Fruit fly (Drosophila melanogaster) whole organism, embryonic: ENCODE measurements around the gene dlp.

ENCODE experiments used
- Atf-2 ChIP-seq: fragments of 200-800 bp; sonication (Bioruptor generic); optimal IDR thresholded peaks from 2 replicates; lab custom pipeline; 2016; ENCODE audit warnings: missing biosample characterization, missing genetic modification characterization
- Atf6 ChIP-seq: fragments of 200-800 bp; sonication (Bioruptor generic); IDR thresholded peaks from 2 replicates; pipeline ENCODE4 v1.3.6; 2022; ENCODE audit warnings: missing biosample characterization, missing genetic modification characterization
- Bgb ChIP-seq: fragments of 200-800 bp; sonication (Bioruptor generic); IDR thresholded peaks from 2 replicates; pipeline ENCODE4 v1.3.6; 2022; ENCODE audit warnings: missing biosample characterization, missing genetic modification characterization; ENCODE audit not compliant: partially characterized antibody
- CG10209 ChIP-seq: fragments of 200-800 bp; sonication (Bioruptor generic); optimal IDR thresholded peaks from 3 replicates; lab custom pipeline; 2017; ENCODE audit warnings: missing biosample characterization, mild to moderate bottlenecking, missing genetic modification characterization, missing genetic modification reagents
- CG1024 ChIP-seq: fragments of 200-800 bp; sonication (Bioruptor generic); IDR thresholded peaks from 2 replicates; pipeline ENCODE4 v1.3.6; 2022; ENCODE audit warnings: missing biosample characterization, missing genetic modification characterization
- CG13424 ChIP-seq: fragments of 200-800 bp; sonication (Bioruptor generic); optimal IDR thresholded peaks from 2 replicates; lab custom pipeline; 2019; ENCODE audit warnings: missing biosample characterization, mild to moderate bottlenecking, missing genetic modification characterization, moderate library complexity
- CG15011 ChIP-seq: fragments of 200-800 bp; sonication (Bioruptor generic); optimal IDR thresholded peaks from 3 replicates; lab custom pipeline; 2018; ENCODE audit warnings: missing biosample characterization, mild to moderate bottlenecking, missing genetic modification characterization
- CG1602 ChIP-seq: fragments of 200-800 bp; sonication (Bioruptor generic); optimal IDR thresholded peaks from 3 replicates; lab custom pipeline; 2016; ENCODE audit warnings: missing biosample characterization, missing genetic modification characterization
- CG1603 ChIP-seq: fragments of 200-800 bp; sonication (Bioruptor generic); optimal IDR thresholded peaks from 2 replicates; lab custom pipeline; 2019; ENCODE audit warnings: missing biosample characterization, mild to moderate bottlenecking, missing genetic modification characterization, moderate library complexity
- CG16813 ChIP-seq: fragments of 200-800 bp; sonication (Bioruptor generic); IDR thresholded peaks from 3 replicates; pipeline ENCODE4 v1.3.6; 2022; ENCODE audit warnings: missing biosample characterization, missing genetic modification characterization; ENCODE audit not compliant: partially characterized antibody
- CG17568 ChIP-seq: fragments of 200-800 bp; sonication (Bioruptor generic); optimal IDR thresholded peaks from 2 replicates; lab custom pipeline; 2018; ENCODE audit warnings: missing biosample characterization, mild to moderate bottlenecking, missing genetic modification characterization, moderate library complexity
- CG17912 ChIP-seq: fragments of 200-800 bp; sonication (Bioruptor generic); optimal IDR thresholded peaks from 2 replicates; lab custom pipeline; 2018; ENCODE audit warnings: missing biosample characterization, mild to moderate bottlenecking, missing genetic modification characterization
- CG1832 ChIP-seq: fragments of 200-800 bp; sonication (Bioruptor generic); optimal IDR thresholded peaks from 2 replicates; lab custom pipeline; 2017; ENCODE audit warnings: missing biosample characterization, mild to moderate bottlenecking, missing genetic modification characterization, inconsistent platforms
- CG3847 ChIP-seq: fragments of 200-800 bp; sonication (Bioruptor generic); IDR thresholded peaks from 2 replicates; pipeline ENCODE4 v1.3.6; 2022; ENCODE audit warnings: missing biosample characterization, missing genetic modification characterization
- CG4404 ChIP-seq: fragments of 200-800 bp; sonication (Bioruptor generic); IDR thresholded peaks from 2 replicates; pipeline ENCODE4 v1.3.6; 2022; ENCODE audit warnings: missing biosample characterization, missing genetic modification characterization
- CG4707 ChIP-seq: fragments of 200-800 bp; sonication (Bioruptor generic); optimal IDR thresholded peaks from 2 replicates; lab custom pipeline; 2018; ENCODE audit warnings: missing biosample characterization, mild to moderate bottlenecking, missing genetic modification characterization, moderate library complexity
- CG4730 ChIP-seq: fragments of 200-800 bp; sonication (Bioruptor generic); IDR thresholded peaks from 2 replicates; pipeline ENCODE4 v1.3.6; 2022; ENCODE audit warnings: missing biosample characterization, missing genetic modification characterization
- CG4820 ChIP-seq: fragments of 200-800 bp; sonication (Bioruptor generic); optimal IDR thresholded peaks from 3 replicates; lab custom pipeline; 2016; ENCODE audit warnings: missing biosample characterization, missing genetic modification characterization
- CG5180 ChIP-seq: fragments of 200-800 bp; sonication (Bioruptor generic); optimal IDR thresholded peaks from 3 replicates; lab custom pipeline; 2017; ENCODE audit warnings: missing biosample characterization, missing genetic modification characterization, mild to moderate bottlenecking, moderate library complexity, missing genetic modification reagents
- CG6791 ChIP-seq: fragments of 200-800 bp; sonication (Bioruptor generic); IDR thresholded peaks from 3 replicates; pipeline ENCODE4 v1.3.6; 2022; ENCODE audit warnings: missing biosample characterization, missing genetic modification characterization; ENCODE audit not compliant: partially characterized antibody
- CG7556 ChIP-seq: fragments of 200-800 bp; sonication (Bioruptor generic); optimal IDR thresholded peaks from 2 replicates; lab custom pipeline; 2017; ENCODE audit warnings: missing biosample characterization, mild to moderate bottlenecking, missing genetic modification characterization
- CG9817 ChIP-seq: fragments of 200-800 bp; sonication (Bioruptor generic); optimal IDR thresholded peaks from 2 replicates; lab custom pipeline; 2018; ENCODE audit warnings: missing biosample characterization, mild to moderate bottlenecking, missing genetic modification characterization, moderate library complexity
- CG9876 ChIP-seq: fragments of 200-800 bp; sonication (Bioruptor generic); optimal IDR thresholded peaks from 2 replicates; lab custom pipeline; 2016; ENCODE audit warnings: missing biosample characterization, missing genetic modification characterization
- CoRest ChIP-seq: fragments of 200-800 bp; sonication (Bioruptor generic); optimal IDR thresholded peaks from 3 replicates; lab custom pipeline; 2018; ENCODE audit warnings: missing biosample characterization, mild to moderate bottlenecking, missing genetic modification characterization, moderate library complexity
- D19B ChIP-seq: fragments of 200-800 bp; sonication (Bioruptor generic); optimal IDR thresholded peaks from 2 replicates; lab custom pipeline; 2017; ENCODE audit warnings: missing biosample characterization, mild to moderate bottlenecking, missing genetic modification characterization
- Eip74EF ChIP-seq, 2 experiments: fragments of 200-800 bp in 1 of 2; fragments of >200 bp in 1 of 2; sonication (Bioruptor generic) in 1 of 2; optimal IDR thresholded peaks; 2 replicates each; lab custom pipeline; 2017 to 2019; ENCODE audit warnings: missing biosample characterization in 2 of 2, missing genetic modification characterization in 2 of 2, mild to moderate bottlenecking in 1 of 2, moderate library complexity in 1 of 2
- HmgZ ChIP-seq: fragments of 200-800 bp; sonication (Bioruptor generic); optimal IDR thresholded peaks from 2 replicates; lab custom pipeline; 2018; ENCODE audit warnings: missing biosample characterization, mild to moderate bottlenecking, missing genetic modification characterization
- Jarid2 ChIP-seq: fragments of 200-800 bp; sonication (Bioruptor generic); optimal IDR thresholded peaks from 3 replicates; lab custom pipeline; 2017; ENCODE audit warnings: mild to moderate bottlenecking, missing biosample characterization, missing genetic modification reagents, missing genetic modification characterization
- MTF-1 ChIP-seq: fragments of 200-800 bp; sonication (Bioruptor generic); optimal IDR thresholded peaks from 2 replicates; lab custom pipeline; 2018; ENCODE audit warnings: missing biosample characterization, mild to moderate bottlenecking, missing genetic modification characterization, borderline replicate concordance
- Opbp ChIP-seq: fragments of 200-800 bp; sonication (Bioruptor generic); IDR thresholded peaks from 3 replicates; pipeline ENCODE4 v1.3.6; 2022; ENCODE audit warnings: missing biosample characterization, missing genetic modification characterization; ENCODE audit not compliant: partially characterized antibody
- Sry-δ ChIP-seq: fragments of 200-800 bp; sonication (Bioruptor generic); optimal IDR thresholded peaks from 2 replicates; lab custom pipeline; 2016; ENCODE audit warnings: missing biosample characterization, missing genetic modification characterization
- TFAM ChIP-seq: fragments of 200-800 bp; sonication (Bioruptor generic); optimal IDR thresholded peaks from 2 replicates; lab custom pipeline; 2017; ENCODE audit warnings: missing biosample characterization, missing genetic modification characterization, inconsistent platforms
- az2 ChIP-seq: fragments of 200-800 bp; sonication (Bioruptor generic); optimal IDR thresholded peaks from 3 replicates; lab custom pipeline; 2016; ENCODE audit warnings: missing biosample characterization, missing genetic modification characterization
- bbx ChIP-seq: fragments of 200-800 bp; sonication (Bioruptor generic); IDR thresholded peaks from 2 replicates; pipeline ENCODE4 v1.3.6; 2022; ENCODE audit warnings: missing biosample characterization, missing genetic modification characterization; ENCODE audit not compliant: partially characterized antibody
- cato ChIP-seq: fragments of 200-800 bp; sonication (Bioruptor generic); optimal IDR thresholded peaks from 2 replicates; lab custom pipeline; 2016; ENCODE audit warnings: missing biosample characterization, missing genetic modification characterization, borderline replicate concordance
- corto ChIP-seq: fragments of 200-800 bp; sonication (Bioruptor generic); optimal IDR thresholded peaks from 2 replicates; lab custom pipeline; 2016; ENCODE audit warnings: missing biosample characterization, mild to moderate bottlenecking, missing genetic modification characterization, moderate library complexity
- gem ChIP-seq: fragments of 200-800 bp; sonication (Bioruptor generic); optimal IDR thresholded peaks from 2 replicates; lab custom pipeline; 2019; ENCODE audit warnings: missing biosample characterization, mild to moderate bottlenecking, missing genetic modification characterization, moderate library complexity
- gfzf ChIP-seq: fragments of 200-800 bp; sonication (Bioruptor generic); optimal IDR thresholded peaks from 2 replicates; lab custom pipeline; 2016; ENCODE audit warnings: missing biosample characterization, mild to moderate bottlenecking, missing genetic modification characterization, moderate library complexity
- inv ChIP-seq: fragments of 200-800 bp; sonication (Bioruptor generic); IDR thresholded peaks from 2 replicates; pipeline ENCODE4 v1.3.6; 2022; ENCODE audit warnings: missing biosample characterization, missing genetic modification characterization; ENCODE audit not compliant: partially characterized antibody
- lilli ChIP-seq: fragments of 200-800 bp; sonication (Bioruptor generic); optimal IDR thresholded peaks from 3 replicates; lab custom pipeline; 2016; ENCODE audit warnings: missing biosample characterization, missing genetic modification characterization
- mirr ChIP-seq: fragments of 200-800 bp; sonication (Bioruptor generic); optimal IDR thresholded peaks from 3 replicates; lab custom pipeline; 2018; ENCODE audit warnings: missing biosample characterization, mild to moderate bottlenecking, missing genetic modification characterization
- odd ChIP-seq: fragments of 200-800 bp; sonication (Bioruptor generic); optimal IDR thresholded peaks from 2 replicates; lab custom pipeline; 2017; ENCODE audit warnings: missing biosample characterization, mild to moderate bottlenecking, missing genetic modification characterization
- phol ChIP-seq: fragments of 200-800 bp; sonication (Bioruptor generic); optimal IDR thresholded peaks from 3 replicates; lab custom pipeline; 2018; ENCODE audit warnings: missing biosample characterization, mild to moderate bottlenecking, missing genetic modification characterization, moderate library complexity
- psq ChIP-seq: fragments of 200-800 bp; sonication (Bioruptor generic); optimal IDR thresholded peaks from 2 replicates; lab custom pipeline; 2017; ENCODE audit warnings: missing biosample characterization, missing genetic modification characterization
- pum ChIP-seq: fragments of 200-800 bp; sonication (Bioruptor generic); optimal IDR thresholded peaks from 2 replicates; lab custom pipeline; 2016; ENCODE audit warnings: missing biosample characterization, missing genetic modification characterization
- ranshi ChIP-seq: fragments of 200-800 bp; sonication (Bioruptor generic); IDR thresholded peaks from 2 replicates; pipeline ENCODE4 v1.3.6; 2022; ENCODE audit warnings: missing biosample characterization, missing genetic modification characterization
- sens-2 ChIP-seq: fragments of 200-800 bp; sonication (Bioruptor generic); IDR thresholded peaks from 2 replicates; pipeline ENCODE4 v1.3.6; 2022; ENCODE audit warnings: missing biosample characterization, missing genetic modification characterization
- sima ChIP-seq: fragments of 200-800 bp; sonication (Bioruptor generic); optimal IDR thresholded peaks from 2 replicates; lab custom pipeline; 2016; ENCODE audit warnings: missing biosample characterization, missing genetic modification characterization
- toy ChIP-seq: fragments of 200-800 bp; sonication (Bioruptor generic); IDR thresholded peaks from 2 replicates; pipeline ENCODE4 v1.3.6; 2022; ENCODE audit warnings: missing biosample characterization, missing genetic modification characterization
- zen2 ChIP-seq: fragments of 200-800 bp; sonication (Bioruptor generic); IDR thresholded peaks from 3 replicates; pipeline ENCODE4 v1.3.6; 2022; ENCODE audit warnings: missing biosample characterization, missing genetic modification characterization; ENCODE audit not compliant: partially characterized antibody

dlp gene

DNA sequence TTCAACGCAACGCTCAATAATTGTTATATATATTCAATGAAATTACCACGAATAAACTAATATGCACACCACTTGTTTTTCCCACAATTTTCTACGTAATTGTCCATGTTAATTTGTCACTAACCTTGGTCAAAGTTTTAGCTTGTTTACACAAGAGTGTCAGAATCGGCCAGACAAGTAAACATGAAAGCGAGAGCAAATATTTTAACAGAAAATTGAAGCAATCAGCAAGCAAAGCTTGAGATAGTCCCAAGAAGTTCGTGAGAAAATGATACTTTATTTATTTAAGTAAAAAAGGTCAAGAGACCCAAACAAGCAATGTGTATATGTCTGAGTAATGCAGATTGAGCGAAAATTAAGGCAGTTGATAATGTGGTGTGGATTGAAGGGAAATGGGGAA, 75.7 kb downstream of the dlp start:
- TF ChIP-seq mirr (GFP tag; lab: Kevin White, UChicago) (peak; percentile 65), CG5180 (GFP tag; lab: Kevin White, UChicago) (no peak), CG9817 (tag; lab: Kevin White, UChicago) (peak; percentile 25), CG9876 (peak; percentile 40), toy (no peak), CG4820 (GFP tag; lab: Kevin White, UChicago) (no peak), inv (GFP tag; lab: Robert Waterston, UW) (no peak), CG1603 (tag; lab: Kevin White, UChicago) (peak; percentile 27), odd (GFP tag; lab: Kevin White, UChicago) (peak; percentile 40), Jarid2 (GFP tag; lab: Kevin White, UChicago) (peak; percentile 19), CG15011 (GFP tag; lab: Kevin White, UChicago) (peak; percentile 54), CG4707 (GFP tag; lab: Kevin White, UChicago) (no peak), Atf6 (GFP tag; lab: Robert Waterston, UW) (peak; percentile 77), MTF-1 (GFP tag; lab: Kevin White, UChicago) (no peak), HmgZ (tag; lab: Kevin White, UChicago) (no peak), gfzf (GFP tag; lab: Kevin White, UChicago) (no peak), bbx (GFP tag; lab: Robert Waterston, UW) (no peak), sens-2 (GFP tag; lab: Robert Waterston, UW) (no peak), Bgb (GFP tag; lab: Robert Waterston, UW) (no peak), cato (GFP tag; lab: Kevin White, UChicago) (no peak), zen2 (GFP tag; lab: Robert Waterston, UW) (no peak), CG4404 (GFP tag; lab: Robert Waterston, UW) (no peak), corto (GFP tag; lab: Kevin White, UChicago) (no peak), lilli (GFP tag; lab: Kevin White, UChicago) (peak; percentile 30), Atf-2 (GFP tag; lab: Kevin White, UChicago) (no peak), az2 (GFP tag; lab: Kevin White, UChicago) (no peak), CG13424 (tag; lab: Kevin White, UChicago) (peak; percentile 6), CG17912 (GFP tag; lab: Kevin White, UChicago) (no peak), CG7556 (GFP tag; lab: Kevin White, UChicago) (no peak), CG6791 (GFP tag; lab: Robert Waterston, UW) (no peak), CG1832 (GFP tag; lab: Kevin White, UChicago) (no peak), CG3847 (GFP tag; lab: Robert Waterston, UW) (no peak), D19B (GFP tag; lab: Kevin White, UChicago) (no peak), CoRest (tag; lab: Kevin White, UChicago) (peak; percentile 35), phol (tag; lab: Kevin White, UChicago) (no peak), gem (tag; lab: Kevin White, UChicago) (peak; percentile 54), CG17568 (GFP tag; lab: Kevin White, UChicago) (peak; percentile 59), CG4730 (0 out of 2 replicates have a peak, but pooled peaks have one; percentile 6), Opbp (GFP tag; lab: Robert Waterston, UW) (no peak), sima (GFP tag; lab: Kevin White, UChicago) (no peak), CG10209 (GFP tag; lab: Kevin White, UChicago) (peak; percentile 56), ranshi (GFP tag; lab: Robert Waterston, UW) (no peak; the same call in 1 of the 2 replicates), pum (GFP tag; lab: Kevin White, UChicago) (peak; percentile 0), CG1602 (GFP tag; lab: Kevin White, UChicago) (no peak), CG16813 (GFP tag; lab: Robert Waterston, UW) (no peak), TFAM (GFP tag; lab: Kevin White, UChicago) (no peak), Sry-δ (GFP tag; lab: Kevin White, UChicago) (no peak), psq (GFP tag; lab: Kevin White, UChicago) (no peak), CG1024 (GFP tag; lab: Robert Waterston, UW) (no peak), Eip74EF (GFP tag; optimal IDR thresholded peaks at IDR 0.05; lab: Kevin White, UChicago) (no peak)
